3 fruit fly cellular contexts compared by ENCODE assay signal in genomic region chr3L:10989873-10990272, dm6.
A peak's percentile ranks its signal among the peaks of the same experiment; 100 is the strongest.
TF ChIP-seq lines count a peak whose summit lies in the region.

No protein-coding gene starts in this region.

- TF ChIP-seq CTCF in whole organism, embryonic (GFP tag; optimal IDR thresholded peaks at IDR 0.05; lab: Kevin White, UChicago): no peak

TF ChIP-seq in whole organism, embryonic, 481 proteins besides CTCF, POLR2A, EP300 and RAD21:
- TF ChIP-seq klu (GFP tag; IDR thresholded peaks at IDR 0.05; lab: Robert Waterston, UW): 0 out of 2 replicates have a peak, but pooled peaks have one; percentile 5
- TF ChIP-seq Atf-2 (GFP tag; optimal IDR thresholded peaks at IDR 0.05; lab: Kevin White, UChicago): no peak
- peak; percentile 91 for TF ChIP-seq CG11504 (tag; optimal IDR thresholded peaks at IDR 0.05; lab: Kevin White, UChicago)
- TF ChIP-seq Nf-YC (tag; optimal IDR thresholded peaks at IDR 0.05; lab: Kevin White, UChicago): peak; percentile 38
- peak; percentile 22 for TF ChIP-seq sqz (GFP tag; optimal IDR thresholded peaks at IDR 0.05; lab: Kevin White, UChicago)
- no peak for TF ChIP-seq CG15479 (GFP tag; optimal IDR thresholded peaks at IDR 0.05; lab: Kevin White, UChicago)
- TF ChIP-seq Nf-YB (GFP tag; optimal IDR thresholded peaks at IDR 0.05; lab: Kevin White, UChicago): peak; percentile 65

TF ChIP-seq in whole organism, prepupa, 60 proteins besides CTCF, POLR2A, EP300 and RAD21:
- TF ChIP-seq CG16779 (tag; optimal IDR thresholded peaks at IDR 0.05; lab: Kevin White, UChicago): no peak
- TF ChIP-seq CG6276 (GFP tag; optimal IDR thresholded peaks at IDR 0.05; lab: Kevin White, UChicago): peak; percentile 25
- TF ChIP-seq CG32006 (GFP tag; optimal IDR thresholded peaks at IDR 0.05; lab: Kevin White, UChicago): peak; percentile 3
- no peak for TF ChIP-seq achi (GFP tag; optimal IDR thresholded peaks at IDR 0.05; lab: Kevin White, UChicago)
- 0 out of 3 replicates have a peak, but pooled peaks have one; percentile 30 for TF ChIP-seq eg (GFP tag; IDR thresholded peaks at IDR 0.05; lab: Robert Waterston, UW)
- 0 out of 2 replicates have a peak, but pooled peaks have one; percentile 31 for TF ChIP-seq CG15336 (GFP tag; IDR thresholded peaks at IDR 0.05; lab: Robert Waterston, UW)
- TF ChIP-seq CG6808 (GFP tag; optimal IDR thresholded peaks at IDR 0.05; lab: Kevin White, UChicago): no peak
- TF ChIP-seq Eip78C (GFP tag; lab: Kevin White, UChicago): peak; percentile 18
- peak; percentile 66; the same call in 2 of the 3 replicates for TF ChIP-seq CG8119 (GFP tag; IDR thresholded peaks at IDR 0.05; lab: Robert Waterston, UW)
TF ChIP-seq in whole organism, prepupa: peak in this region for 6.

TF ChIP-seq in whole organism, pupa, 21 proteins besides CTCF, POLR2A, EP300 and RAD21:
- TF ChIP-seq rn (GFP tag; IDR thresholded peaks at IDR 0.05; lab: Robert Waterston, UW) (0 out of 2 replicates have a peak, but pooled peaks have one; percentile 22), Pif1B (GFP tag; optimal IDR thresholded peaks at IDR 0.05; lab: Kevin White, UChicago) (no peak), CG17806 (tag; optimal IDR thresholded peaks at IDR 0.05; lab: Kevin White, UChicago) (no peak), CG8159 (tag; optimal IDR thresholded peaks at IDR 0.05; lab: Kevin White, UChicago) (no peak), CG8301 (tag; optimal IDR thresholded peaks at IDR 0.05; lab: Kevin White, UChicago) (no peak), Ets98B (GFP tag; IDR thresholded peaks at IDR 0.05; lab: Robert Waterston, UW) (0 out of 2 replicates have a peak, but pooled peaks have one; percentile 7), CG13204 (GFP tag; optimal IDR thresholded peaks at IDR 0.05; lab: Kevin White, UChicago) (no peak), EcR (GFP tag; optimal IDR thresholded peaks at IDR 0.05; lab: Kevin White, UChicago) (no peak), CG14655 (GFP tag; optimal IDR thresholded peaks at IDR 0.05; lab: Kevin White, UChicago) (no peak), CG12605 (GFP tag; IDR thresholded peaks at IDR 0.05; lab: Robert Waterston, UW) (no peak), CG10348 (GFP tag; IDR thresholded peaks at IDR 0.05; lab: Robert Waterston, UW) (no peak), Pif1A (GFP tag; optimal IDR thresholded peaks at IDR 0.05; lab: Kevin White, UChicago) (peak; percentile 10)
TF ChIP-seq in whole organism, pupa: peak in this region for 3.
